Worm (Caenorhabditis elegans): ENCODE data around the gene spcs-2.

spcs-2 gene

DNA sequence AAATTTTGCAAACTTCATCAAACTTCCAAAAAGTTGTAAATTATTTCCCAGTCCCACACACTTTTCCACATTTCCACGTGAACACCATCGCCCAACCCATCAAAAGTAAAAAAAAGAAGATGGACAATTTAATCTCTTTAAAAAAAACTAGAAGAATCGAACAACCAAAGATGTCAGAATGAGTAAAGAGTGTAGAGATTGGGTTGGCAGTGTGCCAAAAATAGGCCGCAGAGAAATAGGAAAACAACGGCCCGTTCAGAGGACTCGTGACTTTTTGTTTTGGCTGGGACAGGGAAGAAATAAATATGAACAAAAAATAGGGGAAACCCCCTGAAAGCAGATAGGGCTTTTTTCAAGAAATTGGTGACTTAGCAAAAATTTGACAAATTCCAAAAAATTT lies 32.0 kb upstream of the spcs-2 start:
- no peak for TF ChIP-seq ztf-29 (GFP tag; IDR thresholded peaks at IDR 0.05)
- TF ChIP-seq flt-1 (GFP tag; IDR thresholded peaks at IDR 0.05), result no peak
- no peak for TF ChIP-seq cog-1 (tag; optimal IDR thresholded peaks at IDR 0.05)
- TF ChIP-seq tab-1 (GFP tag; IDR thresholded peaks at IDR 0.05), result no peak

DNA sequence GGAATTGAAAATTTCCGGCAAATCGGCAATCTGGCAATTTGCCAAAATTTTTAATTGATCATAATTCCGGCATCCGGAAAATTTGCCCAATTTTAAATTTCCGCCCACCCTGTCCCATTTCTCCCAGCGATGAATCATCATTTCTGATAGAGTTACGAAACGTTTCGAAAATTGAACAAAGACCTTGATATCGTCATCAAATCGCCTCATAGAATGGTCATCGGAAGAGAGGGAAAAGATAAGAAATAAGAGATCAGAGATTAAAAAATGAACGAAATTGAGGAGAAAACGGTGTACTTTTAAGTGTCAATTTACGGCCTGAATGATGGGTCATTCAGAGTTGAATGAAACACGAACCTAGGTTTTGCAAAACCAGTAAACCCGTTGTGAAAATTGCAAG lies 27.2 kb upstream of the spcs-2 start:
- TF ChIP-seq T22C8.4 (GFP tag; IDR thresholded peaks at IDR 0.05), result no peak
- TF ChIP-seq ztf-23 (GFP tag; IDR thresholded peaks at IDR 0.05), result no peak
- no peak for TF ChIP-seq cog-1 (tag; optimal IDR thresholded peaks at IDR 0.05)
- TF ChIP-seq tab-1 (GFP tag; IDR thresholded peaks at IDR 0.05), result no peak
- no peak for TF ChIP-seq med-1 (GFP tag; optimal IDR thresholded peaks at IDR 0.05; ENCODE audit: insufficient read depth)
- TF ChIP-seq ref-1 (GFP tag; conservative IDR thresholded peaks at IDR 0.05), result no peak
- no peak for TF ChIP-seq flt-1 (GFP tag; IDR thresholded peaks at IDR 0.05)
- TF ChIP-seq klf-2 (GFP tag; conservative IDR thresholded peaks at IDR 0.05), result no peak
- no peak for TF ChIP-seq ztf-29 (GFP tag; IDR thresholded peaks at IDR 0.05)

DNA sequence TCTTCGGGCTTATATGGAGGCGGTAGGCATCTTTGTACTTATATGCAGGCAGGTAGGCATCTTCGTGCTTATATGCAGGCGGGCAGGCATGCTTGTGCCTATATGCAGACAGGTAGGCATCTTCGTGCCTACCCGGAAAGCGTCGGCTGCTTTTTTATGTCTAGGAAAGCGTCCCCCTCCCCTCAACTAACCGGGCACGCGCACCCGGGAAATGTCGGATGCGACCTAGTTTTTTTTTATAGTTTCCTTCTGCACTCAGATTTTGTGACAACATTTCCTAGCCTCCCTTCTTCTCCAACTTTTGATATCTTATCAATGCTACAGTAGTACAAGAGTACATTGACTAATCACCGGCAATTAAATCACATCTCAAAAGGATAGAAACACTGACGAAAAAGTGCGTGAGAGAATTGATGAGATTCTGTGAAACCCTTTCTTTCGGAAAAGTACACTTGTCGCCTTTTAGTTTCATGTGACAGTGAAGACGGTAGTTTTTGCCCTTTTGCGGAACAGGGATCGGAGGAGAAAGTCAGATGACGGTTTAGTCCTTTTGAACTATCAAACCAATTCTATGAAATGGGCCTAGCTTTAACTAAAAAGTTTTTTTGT lies 25.7 kb upstream of the spcs-2 start:
- TF ChIP-seq tab-1 (GFP tag; IDR thresholded peaks at IDR 0.05), result no peak
- no peak for TF ChIP-seq ztf-23 (GFP tag; IDR thresholded peaks at IDR 0.05)
- TF ChIP-seq klf-2 (GFP tag; conservative IDR thresholded peaks at IDR 0.05), result no peak
- no peak for TF ChIP-seq flt-1 (GFP tag; IDR thresholded peaks at IDR 0.05)
- TF ChIP-seq ztf-29 (GFP tag; IDR thresholded peaks at IDR 0.05), result no peak
- no peak for TF ChIP-seq T22C8.4 (GFP tag; IDR thresholded peaks at IDR 0.05)
- no peak for TF ChIP-seq ref-1 (GFP tag; conservative IDR thresholded peaks at IDR 0.05)
- TF ChIP-seq cog-1 (tag; optimal IDR thresholded peaks at IDR 0.05), result no peak
- TF ChIP-seq med-1 (GFP tag; optimal IDR thresholded peaks at IDR 0.05; ENCODE audit: insufficient read depth), result no peak

DNA sequence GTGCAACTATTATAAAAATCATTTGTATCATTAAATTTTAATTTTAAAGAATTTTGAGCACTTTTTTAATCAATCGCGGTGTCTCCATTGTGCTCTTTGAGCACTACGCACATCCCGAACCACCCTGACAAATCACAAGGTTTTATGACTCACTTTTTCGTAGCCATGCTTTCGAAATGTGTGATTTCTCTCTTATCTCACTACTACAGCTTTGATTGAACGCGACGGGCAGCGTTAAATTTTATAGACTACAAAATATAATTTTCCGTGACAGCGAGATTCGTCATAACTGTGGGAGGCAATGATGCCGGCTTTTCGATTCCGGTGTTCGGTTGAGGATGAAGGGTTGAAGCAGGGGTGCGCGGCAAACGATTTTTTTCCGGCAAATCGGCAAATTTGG lies 25.1 kb upstream of the spcs-2 start:
- no peak for TF ChIP-seq ztf-23 (GFP tag; IDR thresholded peaks at IDR 0.05)
- no peak for TF ChIP-seq T22C8.4 (GFP tag; IDR thresholded peaks at IDR 0.05)
- TF ChIP-seq flt-1 (GFP tag; IDR thresholded peaks at IDR 0.05), result no peak
- TF ChIP-seq tab-1 (GFP tag; IDR thresholded peaks at IDR 0.05), result no peak
- TF ChIP-seq ztf-29 (GFP tag; IDR thresholded peaks at IDR 0.05), result no peak
- no peak for TF ChIP-seq ref-1 (GFP tag; conservative IDR thresholded peaks at IDR 0.05)
- TF ChIP-seq cog-1 (tag; optimal IDR thresholded peaks at IDR 0.05), result no peak
- no peak for TF ChIP-seq klf-2 (GFP tag; conservative IDR thresholded peaks at IDR 0.05)
- no peak for TF ChIP-seq med-1 (GFP tag; optimal IDR thresholded peaks at IDR 0.05; ENCODE audit: insufficient read depth)

DNA sequence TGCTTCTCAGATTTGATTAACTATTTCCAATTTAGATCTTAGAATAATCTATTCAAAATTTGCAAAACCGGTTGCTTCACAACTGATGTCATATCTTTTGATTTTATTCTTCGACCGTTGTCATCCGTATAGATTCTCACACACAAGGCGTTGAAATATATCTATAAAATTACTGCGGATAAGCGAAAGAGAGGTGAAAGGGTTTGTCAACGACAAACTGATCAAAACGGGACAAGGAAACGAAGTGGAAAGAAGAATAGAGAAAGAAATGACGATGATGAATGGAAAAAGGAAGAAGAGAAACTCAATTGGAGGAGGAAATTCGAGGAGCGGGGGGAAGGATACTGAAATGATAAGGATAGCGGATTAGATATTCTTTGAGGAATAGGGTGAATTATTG lies 23.8 kb upstream of the spcs-2 start:
- TF ChIP-seq T22C8.4 (GFP tag; IDR thresholded peaks at IDR 0.05) (no peak), ztf-29 (GFP tag; IDR thresholded peaks at IDR 0.05) (no peak), tab-1 (GFP tag; IDR thresholded peaks at IDR 0.05) (no peak), klf-2 (GFP tag; conservative IDR thresholded peaks at IDR 0.05) (no peak), flt-1 (GFP tag; IDR thresholded peaks at IDR 0.05) (no peak), ztf-23 (GFP tag; IDR thresholded peaks at IDR 0.05) (no peak), cog-1 (tag; optimal IDR thresholded peaks at IDR 0.05) (no peak), med-1 (GFP tag; optimal IDR thresholded peaks at IDR 0.05; ENCODE audit: insufficient read depth) (no peak), ref-1 (GFP tag; conservative IDR thresholded peaks at IDR 0.05) (no peak)

DNA sequence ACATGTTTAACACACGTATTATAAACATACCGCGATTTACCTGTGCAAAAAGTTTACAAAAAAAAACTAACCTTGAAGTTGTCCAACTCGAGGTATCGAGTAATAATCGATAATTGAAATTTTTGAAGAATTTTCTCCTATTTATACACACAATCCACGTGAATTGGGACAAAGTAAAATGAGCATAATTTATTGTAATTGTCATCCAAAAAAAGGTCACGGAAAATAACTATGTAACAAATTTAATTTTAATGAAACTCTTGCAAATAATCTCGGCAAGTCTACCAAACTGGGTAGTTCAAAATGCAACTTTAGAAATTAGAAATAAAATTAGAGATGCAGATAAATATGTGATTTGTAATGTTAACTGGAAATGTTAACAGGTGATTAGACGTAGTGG lies 19.4 kb upstream of the spcs-2 start, which contains the start of gene Y37D8A.5:
Gene Y37D8A.5, minus strand, starts transcription at position 101 of the 400 bp plus-strand sequence.
- TF ChIP-seq cog-1 (tag; optimal IDR thresholded peaks at IDR 0.05) (no peak), ztf-23 (GFP tag; IDR thresholded peaks at IDR 0.05) (no peak), T22C8.4 (GFP tag; IDR thresholded peaks at IDR 0.05) (no peak), klf-2 (GFP tag; conservative IDR thresholded peaks at IDR 0.05) (no peak), med-1 (GFP tag; optimal IDR thresholded peaks at IDR 0.05; ENCODE audit: insufficient read depth) (no peak), tab-1 (GFP tag; IDR thresholded peaks at IDR 0.05) (no peak), ref-1 (GFP tag; conservative IDR thresholded peaks at IDR 0.05) (no peak), ztf-29 (GFP tag; IDR thresholded peaks at IDR 0.05) (no peak), flt-1 (GFP tag; IDR thresholded peaks at IDR 0.05) (no peak)

DNA sequence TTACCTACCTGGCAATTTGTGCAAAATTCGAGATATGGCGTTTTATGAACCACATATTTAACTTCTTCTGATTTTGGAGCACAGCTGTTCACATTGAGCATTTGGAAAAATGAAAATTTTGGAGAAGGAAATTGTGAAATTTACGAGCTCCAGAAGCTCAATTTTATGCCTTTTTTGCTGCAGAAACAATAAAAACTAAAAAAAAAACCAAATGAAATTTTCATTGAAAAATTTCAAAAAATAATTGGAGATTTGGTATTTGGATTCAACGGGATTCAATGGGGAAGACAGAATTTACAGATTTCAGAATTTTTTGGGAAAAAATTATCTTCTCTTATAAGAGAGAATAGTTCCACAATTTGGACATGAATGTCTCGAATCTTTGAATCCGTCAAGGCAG lies 18.2 kb upstream of the spcs-2 start, which contains the start of gene Y37D8A.26:
Gene Y37D8A.26, minus strand, starts transcription at position 101 of the 400 bp plus-strand sequence.
- no peak for TF ChIP-seq ztf-23 (GFP tag; IDR thresholded peaks at IDR 0.05)
- no peak for TF ChIP-seq cog-1 (tag; optimal IDR thresholded peaks at IDR 0.05)
- no peak for TF ChIP-seq flt-1 (GFP tag; IDR thresholded peaks at IDR 0.05)
- TF ChIP-seq klf-2 (GFP tag; conservative IDR thresholded peaks at IDR 0.05), result no peak
- TF ChIP-seq tab-1 (GFP tag; IDR thresholded peaks at IDR 0.05), result no peak
- TF ChIP-seq ref-1 (GFP tag; conservative IDR thresholded peaks at IDR 0.05), result no peak
- no peak for TF ChIP-seq ztf-29 (GFP tag; IDR thresholded peaks at IDR 0.05)
- TF ChIP-seq T22C8.4 (GFP tag; IDR thresholded peaks at IDR 0.05), result no peak
- TF ChIP-seq med-1 (GFP tag; optimal IDR thresholded peaks at IDR 0.05; ENCODE audit: insufficient read depth), result no peak

DNA sequence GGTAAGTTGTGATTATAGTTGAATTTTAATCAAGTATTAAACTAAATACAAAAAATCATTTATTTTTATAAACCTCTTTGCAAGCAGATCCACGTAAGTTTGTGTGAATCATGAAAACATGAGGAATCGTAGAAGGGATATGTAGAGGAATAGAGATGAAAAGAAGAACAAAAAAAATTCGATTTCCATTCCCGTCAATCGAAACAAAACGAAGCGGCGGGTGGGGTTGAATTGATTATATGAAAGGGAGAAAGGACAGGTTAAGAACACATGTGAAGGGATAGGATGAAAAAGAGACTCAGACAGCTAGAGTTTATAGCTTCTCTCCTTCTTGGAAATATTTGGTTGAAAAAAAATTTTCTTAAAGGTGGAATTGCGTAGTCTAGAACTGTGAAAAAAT lies 14.7 kb upstream of the spcs-2 start:
- TF ChIP-seq cog-1 (tag; optimal IDR thresholded peaks at IDR 0.05) (no peak), klf-2 (GFP tag; conservative IDR thresholded peaks at IDR 0.05) (no peak), T22C8.4 (GFP tag; IDR thresholded peaks at IDR 0.05) (no peak), med-1 (GFP tag; optimal IDR thresholded peaks at IDR 0.05; ENCODE audit: insufficient read depth) (no peak), flt-1 (GFP tag; IDR thresholded peaks at IDR 0.05) (no peak), ztf-23 (GFP tag; IDR thresholded peaks at IDR 0.05) (no peak), ref-1 (GFP tag; conservative IDR thresholded peaks at IDR 0.05) (no peak), tab-1 (GFP tag; IDR thresholded peaks at IDR 0.05) (no peak), ztf-29 (GFP tag; IDR thresholded peaks at IDR 0.05) (no peak)

DNA sequence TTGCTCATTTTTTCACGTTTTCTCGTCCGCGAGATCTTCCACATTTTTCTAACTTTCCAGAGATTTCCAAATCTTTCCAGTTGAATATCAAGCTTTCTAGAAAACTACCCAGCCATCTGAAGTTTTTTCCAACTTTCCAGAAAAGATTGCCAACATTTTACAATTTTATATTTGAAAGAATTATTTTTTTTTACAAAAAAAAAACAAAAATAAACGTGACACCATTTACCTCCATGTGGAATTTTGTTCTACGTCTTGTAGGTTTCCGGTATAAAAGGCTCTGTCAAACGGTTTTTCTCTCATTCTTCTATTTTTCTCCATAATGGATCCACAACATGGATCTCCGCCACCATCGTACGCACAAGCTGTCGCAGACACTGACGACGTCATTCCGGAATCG lies 10.2 kb upstream of the spcs-2 start, which contains the start of gene Y37D8A.8:
Gene Y37D8A.8, plus strand, starts transcription at position 301 of the 400 bp plus-strand sequence.
- TF ChIP-seq cog-1 (tag; optimal IDR thresholded peaks at IDR 0.05) (no peak), T22C8.4 (GFP tag; IDR thresholded peaks at IDR 0.05) (no peak)
